Worm (Caenorhabditis elegans): ENCODE measurements around the gene nas-22.
A peak's percentile ranks its signal among the peaks of the same experiment; 100 is the strongest.

The nas-22 gene

ce11 chrV:11492456-11492855, 18.0 kb downstream of the nas-22 start, which contains the start of gene T11F9.21:
T11F9.21 (plus strand) TSS chrV:11492756.
- no peak for TF ChIP-seq aptf-3 (GFP tag; IDR thresholded peaks at IDR 0.05)
- no peak for TF ChIP-seq efl-1 (GFP tag; optimal IDR thresholded peaks at IDR 0.05)
- TF ChIP-seq attf-5 (GFP tag; optimal IDR thresholded peaks at IDR 0.05) = no peak
- TF ChIP-seq lin-54 (GFP tag; optimal IDR thresholded peaks at IDR 0.05) = no peak
- TF ChIP-seq die-1 (tag; optimal IDR thresholded peaks at IDR 0.05) = no peak
- TF ChIP-seq B0336.3 (GFP tag; IDR thresholded peaks at IDR 0.05) = no peak

- TF ChIP-seq rcor-1 (GFP tag; IDR thresholded peaks at IDR 0.05) (no peak), B0019.2 (GFP tag; conservative IDR thresholded peaks at IDR 0.05) (no peak), lir-1 (GFP tag; conservative IDR thresholded peaks at IDR 0.05) (no peak), lin-40 (tag; optimal IDR thresholded peaks at IDR 0.05) (no peak), ztf-3 (GFP tag; optimal IDR thresholded peaks at IDR 0.05) (no peak), lsl-1 (GFP tag; optimal IDR thresholded peaks at IDR 0.05) (no peak), ztf-28 (GFP tag; IDR thresholded peaks at IDR 0.05) (no peak)
Measured at ce11 chrV:11496283-11496682, 21.8 kb downstream of the nas-22 start, which contains the start of gene htrl-1. htrl-1 (minus strand) TSS chrV:11496383.

ce11 chrV:11497475-11497874, 23.0 kb downstream of the nas-22 start:
- TF ChIP-seq lsy-27 (tag; optimal IDR thresholded peaks at IDR 0.05; ENCODE audit: borderline replicate concordance, insufficient read depth) = no peak
- TF ChIP-seq hmg-1.2 (GFP tag; IDR thresholded peaks at IDR 0.05) = no peak
- no peak for TF ChIP-seq Y67H2A.10 (GFP tag; conservative IDR thresholded peaks at IDR 0.05)
- no peak for TF ChIP-seq lir-1 (GFP tag; conservative IDR thresholded peaks at IDR 0.05)
- TF ChIP-seq Y53G8AR.9 (GFP tag; conservative IDR thresholded peaks at IDR 0.05) = no peak
- TF ChIP-seq K12H6.12 (tag; optimal IDR thresholded peaks at IDR 0.05) = no peak
- TF ChIP-seq F49E8.2 (tag; optimal IDR thresholded peaks at IDR 0.05; ENCODE audit: insufficient read depth) = no peak
- no peak for TF ChIP-seq madf-10 (tag; optimal IDR thresholded peaks at IDR 0.05)
- TF ChIP-seq nfyb-1 (GFP tag; IDR thresholded peaks at IDR 0.05) = no peak
- TF ChIP-seq ceh-79 (tag; optimal IDR thresholded peaks at IDR 0.05) = no peak
- TF ChIP-seq akir-1 (GFP tag; optimal IDR thresholded peaks at IDR 0.05) = no peak
- TF ChIP-seq B0336.3 (GFP tag; IDR thresholded peaks at IDR 0.05) = no peak
- TF ChIP-seq hrde-1 (tag; optimal IDR thresholded peaks at IDR 0.05; ENCODE audit: borderline replicate concordance) = no peak
- TF ChIP-seq efl-1 (GFP tag; optimal IDR thresholded peaks at IDR 0.05) = no peak
- TF ChIP-seq hlh-12 (tag; optimal IDR thresholded peaks at IDR 0.05) = no peak
- no peak for TF ChIP-seq nfya-1 (tag; optimal IDR thresholded peaks at IDR 0.05; ENCODE audit: borderline replicate concordance, insufficient read depth)
- TF ChIP-seq repo-1 (tag; optimal IDR thresholded peaks at IDR 0.05) = no peak

ce11 chrV:11499786-11500185, 25.3 kb downstream of the nas-22 start:
- TF ChIP-seq somi-1 (GFP tag; optimal IDR thresholded peaks at IDR 0.05) (peak; percentile 10), nhr-120 (GFP tag; IDR thresholded peaks at IDR 0.05) (no peak), F39B2.1 (GFP tag; IDR thresholded peaks at IDR 0.05) (no peak), egl-44 (GFP tag; IDR thresholded peaks at IDR 0.05) (no peak)

ce11 chrV:11500980-11501379, 26.5 kb downstream of the nas-22 start:
- TF ChIP-seq tlf-1 (GFP tag; optimal IDR thresholded peaks at IDR 0.05) (no peak), nhr-80 (tag; optimal IDR thresholded peaks at IDR 0.05) (peak; percentile 60)
